Worm (Caenorhabditis elegans) whole organism, early embryonic: ENCODE results near the gene nspg-7.2.

Source experiments
- B0310.2 ChIP-seq: sonication (generic microtip); optimal IDR thresholded peaks from 2 replicates; lab custom pipeline; 2016; ENCODE audit warnings: mild to moderate bottlenecking, missing genetic modification characterization, missing compliant biosample characterization
- F13C5.2 ChIP-seq: sonication (generic microtip); optimal IDR thresholded peaks from 2 replicates; lab custom pipeline; 2017; ENCODE audit warnings: mild to moderate bottlenecking, missing genetic modification characterization, inconsistent platforms, missing compliant biosample characterization
- aly-1 ChIP-seq: sonication (generic microtip); optimal IDR thresholded peaks from 2 replicates; lab custom pipeline; 2016; ENCODE audit warnings: missing genetic modification characterization, missing compliant biosample characterization
- ama-1 ChIP-seq: fragments of 150-350 bp; optimal IDR thresholded peaks from 2 replicates; lab custom pipeline; 2014
- ceh-13 ChIP-seq: fragments of 200-800 bp; sonication (Bioruptor generic); optimal IDR thresholded peaks from 2 replicates; lab custom pipeline; 2018; ENCODE audit warnings: mild to moderate bottlenecking, missing genetic modification characterization, missing compliant biosample characterization
- ceh-36 ChIP-seq: sonication (generic microtip); optimal IDR thresholded peaks from 2 replicates; lab custom pipeline; 2016; ENCODE audit warnings: missing genetic modification characterization, inconsistent platforms, missing compliant biosample characterization
- ets-7 ChIP-seq: sonication (generic microtip); optimal IDR thresholded peaks from 2 replicates; lab custom pipeline; 2016; ENCODE audit warnings: missing genotype, missing genetic modification characterization, missing compliant biosample characterization
- flt-1 ChIP-seq: fragments of 200-800 bp; sonication (Bioruptor generic); IDR thresholded peaks from 2 replicates; pipeline ENCODE4 v1.3.6; 2022; ENCODE audit warnings: missing genetic modification characterization, missing compliant biosample characterization
- hmbx-1 ChIP-seq: sonication (generic microtip); optimal IDR thresholded peaks from 2 replicates; lab custom pipeline; 2016; ENCODE audit warnings: mild to moderate bottlenecking, missing genetic modification characterization, missing compliant biosample characterization
- hmg-4 ChIP-seq: fragments of 200-800 bp; sonication (Bioruptor generic); optimal IDR thresholded peaks from 2 replicates; lab custom pipeline; 2018; ENCODE audit warnings: mild to moderate bottlenecking, missing genetic modification characterization, missing compliant biosample characterization
- hnd-1 ChIP-seq: sonication (generic microtip); optimal IDR thresholded peaks from 2 replicates; lab custom pipeline; 2016; ENCODE audit warnings: missing genetic modification characterization, missing compliant biosample characterization
- pes-1 ChIP-seq: fragments of 200-800 bp; sonication (Bioruptor generic); IDR thresholded peaks from 2 replicates; pipeline ENCODE4 v1.3.6; 2022; ENCODE audit warnings: missing genetic modification reagents, missing genetic modification characterization, missing compliant biosample characterization
- scrt-1 ChIP-seq: fragments of 200-800 bp; sonication (Bioruptor generic); IDR thresholded peaks from 2 replicates; pipeline ENCODE4 v1.3.6; 2022; ENCODE audit warnings: missing genetic modification characterization, missing compliant biosample characterization
- sea-1 ChIP-seq: fragments of 200-800 bp; sonication (Bioruptor generic); conservative IDR thresholded peaks from 2 replicates; pipeline ENCODE4 v1.3.6; 2022; ENCODE audit warnings: missing genetic modification characterization, missing compliant biosample characterization
- tbx-11 ChIP-seq: fragments of 200-800 bp; sonication (Bioruptor generic); IDR thresholded peaks from 2 replicates; pipeline ENCODE4 v1.3.6; 2022; ENCODE audit warnings: missing genetic modification characterization, missing compliant biosample characterization
- tbx-37 ChIP-seq: fragments of 200-800 bp; sonication (Bioruptor generic); conservative IDR thresholded peaks from 2 replicates; pipeline ENCODE4 v1.3.6; 2022; ENCODE audit warnings: missing genetic modification reagents, missing genetic modification characterization, missing compliant biosample characterization
- tra-4 ChIP-seq: sonication (generic microtip); optimal IDR thresholded peaks from 2 replicates; lab custom pipeline; 2017; ENCODE audit warnings: missing genetic modification characterization, missing compliant biosample characterization

Gene nspg-7.2

DNA sequence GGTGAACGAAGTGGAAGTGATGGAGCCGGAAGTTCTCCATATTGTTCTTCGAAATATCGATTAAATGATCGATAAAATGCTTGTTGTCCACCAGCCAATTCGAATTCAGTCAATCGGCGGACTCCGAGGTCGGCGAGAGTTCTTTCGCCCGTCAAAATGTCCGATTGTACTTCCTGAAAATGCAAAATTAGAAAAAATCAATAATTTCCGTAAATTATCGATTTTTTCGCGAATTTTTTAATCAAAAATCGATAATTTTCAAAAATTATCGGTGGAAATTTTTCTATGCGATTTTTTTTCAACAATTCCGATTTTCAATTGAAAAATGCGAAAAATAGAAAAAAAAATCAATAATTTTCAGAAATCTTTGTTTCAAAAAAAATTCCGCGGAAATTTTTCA, 16.3 kb downstream of the nspg-7.2 start:
- no peak for TF ChIP-seq ceh-13 (GFP tag; lab: Kevin White, UChicago)
- TF ChIP-seq ceh-36: no peak
- TF ChIP-seq tbx-37: no peak
- no peak for TF ChIP-seq aly-1 (tag; lab: Kevin White, UChicago)
- TF ChIP-seq tra-4 (tag; lab: Kevin White, UChicago): no peak
- no peak for TF ChIP-seq hnd-1 (tag; lab: Kevin White, UChicago)
- TF ChIP-seq hmg-4: no peak
- TF ChIP-seq sea-1 (GFP tag; lab: Robert Waterston, UW): no peak
- TF ChIP-seq hmbx-1: no peak
- no peak for TF ChIP-seq B0310.2 (tag; lab: Kevin White, UChicago)
- TF ChIP-seq scrt-1 (GFP tag; lab: Robert Waterston, UW): no peak

DNA sequence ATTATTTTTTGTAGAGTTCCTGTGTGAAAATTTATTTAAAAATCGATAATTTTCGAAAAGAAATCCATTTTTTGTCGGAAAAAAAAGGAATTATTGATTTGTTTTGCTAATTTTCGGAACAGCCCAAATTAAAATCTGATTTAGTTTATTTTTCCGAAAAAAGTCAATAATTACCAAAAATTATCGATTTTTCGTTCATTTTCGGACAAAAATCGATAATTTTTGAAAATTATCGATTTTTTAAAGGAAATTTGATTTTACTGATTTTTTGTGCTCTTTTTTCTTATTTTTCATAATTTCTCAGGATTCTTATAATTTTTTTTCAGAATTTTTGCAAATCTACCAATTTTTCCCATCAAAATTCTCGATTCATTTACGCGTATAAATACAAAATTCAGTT, 16.8 kb downstream of the nspg-7.2 start:
- TF ChIP-seq ceh-36 (no peak), pes-1 (GFP tag; lab: Robert Waterston, UW) (no peak)

DNA sequence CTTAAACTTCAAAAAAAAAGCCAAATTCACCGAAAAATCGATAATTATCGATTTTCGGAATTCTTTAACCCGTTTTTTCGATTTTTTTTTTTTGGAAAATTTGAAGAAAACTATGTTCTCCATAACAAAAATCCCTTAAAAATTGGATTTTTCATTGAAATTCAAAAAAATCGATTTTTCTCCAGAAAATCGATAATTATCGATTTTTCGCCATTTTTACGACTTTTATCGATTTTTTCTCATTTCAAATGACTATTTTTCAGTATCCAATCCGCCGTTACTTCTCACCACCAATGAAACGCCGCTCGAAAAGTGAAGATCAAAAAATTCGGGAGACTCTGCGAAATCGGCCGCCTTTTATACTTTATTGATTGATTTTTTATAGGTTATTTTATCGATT, 17.3 kb downstream of the nspg-7.2 start:
- TF ChIP-seq ceh-13 (GFP tag; lab: Kevin White, UChicago) (no peak), scrt-1 (GFP tag; lab: Robert Waterston, UW) (no peak), B0310.2 (tag; lab: Kevin White, UChicago) (no peak), hnd-1 (tag; lab: Kevin White, UChicago) (no peak), aly-1 (tag; lab: Kevin White, UChicago) (no peak), hmbx-1 (no peak), sea-1 (GFP tag; lab: Robert Waterston, UW) (no peak)

DNA sequence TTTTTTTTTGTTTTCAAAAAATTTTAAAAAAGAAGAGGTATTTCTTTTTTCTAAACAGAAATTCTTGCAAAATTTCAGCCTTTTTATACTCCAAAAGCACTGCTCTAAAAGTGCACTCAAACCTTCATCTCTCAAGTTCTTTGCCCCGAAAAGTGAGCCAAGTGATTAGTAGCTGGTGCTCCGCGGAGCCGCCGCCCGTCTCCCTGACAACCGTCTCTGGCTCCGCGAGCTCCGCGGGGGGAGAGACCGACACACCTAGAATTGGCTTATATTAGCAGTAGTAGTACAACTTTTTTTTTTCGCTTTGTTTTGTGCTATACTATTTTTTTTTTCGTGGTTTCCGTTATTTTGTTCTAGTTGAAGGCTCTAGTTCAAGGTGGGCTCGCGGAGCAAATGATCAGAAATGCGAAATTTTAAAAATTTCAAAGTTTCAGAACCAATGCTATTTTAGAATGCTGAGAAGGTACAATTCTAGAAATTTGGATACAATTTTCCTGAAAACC, 25.5 kb downstream of the nspg-7.2 start, which contains the start of gene Y53G8AL.1:
TSS of gene Y53G8AL.1 (plus strand) at position 453 of the 503 bp plus-strand sequence.
- TF ChIP-seq pes-1 (GFP tag; lab: Robert Waterston, UW) (peak; percentile 38; the same call in 1 of the 2 replicates), aly-1 (tag; lab: Kevin White, UChicago) (no peak)

DNA sequence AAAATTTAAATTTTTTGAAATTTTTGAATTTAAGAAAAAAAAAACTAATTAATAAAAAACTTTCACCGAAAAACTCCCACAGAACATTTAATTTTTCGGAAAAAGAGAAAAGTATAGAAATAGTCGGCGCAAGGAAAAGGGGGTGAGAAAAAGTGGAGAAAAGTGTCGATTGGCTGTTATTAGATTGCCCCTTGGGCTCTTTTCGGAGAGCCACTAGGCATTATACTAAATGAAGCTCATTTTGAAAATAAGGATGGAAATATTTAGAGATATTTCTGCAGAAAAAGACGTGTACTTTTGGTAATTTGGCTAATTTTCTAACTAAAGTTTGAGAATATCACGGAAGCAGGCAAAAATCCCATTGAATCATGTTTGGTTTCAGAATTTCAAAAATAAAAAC, 34.1 kb downstream of the nspg-7.2 start:
- no peak for TF ChIP-seq hmbx-1
- TF ChIP-seq F13C5.2 (tag; lab: Kevin White, UChicago): no peak
- no peak for TF ChIP-seq scrt-1 (GFP tag; lab: Robert Waterston, UW)
- TF ChIP-seq B0310.2 (tag; lab: Kevin White, UChicago): no peak
- no peak for TF ChIP-seq pes-1 (GFP tag; lab: Robert Waterston, UW)
- no peak for TF ChIP-seq ceh-13 (GFP tag; lab: Kevin White, UChicago)
- TF ChIP-seq tbx-37: no peak
- no peak for TF ChIP-seq ama-1
- no peak for TF ChIP-seq hnd-1 (tag; lab: Kevin White, UChicago)
- no peak for TF ChIP-seq ceh-36
- TF ChIP-seq flt-1 (GFP tag; lab: Robert Waterston, UW): no peak
- no peak for TF ChIP-seq aly-1 (tag; lab: Kevin White, UChicago)

DNA sequence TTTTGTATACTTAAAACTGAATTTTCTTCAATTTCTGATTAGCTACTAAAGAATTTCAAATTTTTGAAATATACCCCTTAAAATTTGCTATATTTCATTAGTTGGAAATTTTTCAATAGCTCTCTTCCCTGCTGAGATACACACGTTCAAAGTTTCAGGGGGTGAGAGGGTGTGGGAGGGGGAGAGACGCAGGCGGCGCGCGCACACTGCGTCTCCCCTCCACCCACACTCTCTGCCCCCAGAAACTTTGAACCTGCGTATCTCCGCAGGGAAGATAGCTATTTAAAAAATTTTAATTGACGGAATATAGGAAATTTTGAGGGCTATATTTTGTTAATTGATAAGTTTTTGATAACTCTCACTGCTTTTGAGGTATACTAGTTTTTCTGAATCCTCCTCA, 35.5 kb downstream of the nspg-7.2 start:
- no peak for TF ChIP-seq pes-1 (GFP tag; lab: Robert Waterston, UW)
- no peak for TF ChIP-seq F13C5.2 (tag; lab: Kevin White, UChicago)
- no peak for TF ChIP-seq tbx-37
- TF ChIP-seq sea-1 (GFP tag; lab: Robert Waterston, UW): no peak
- TF ChIP-seq hnd-1 (tag; lab: Kevin White, UChicago): no peak
- no peak for TF ChIP-seq ets-7 (tag; lab: Kevin White, UChicago)
- no peak for TF ChIP-seq aly-1 (tag; lab: Kevin White, UChicago)
- TF ChIP-seq hmbx-1: no peak
- no peak for TF ChIP-seq flt-1 (GFP tag; lab: Robert Waterston, UW)
- TF ChIP-seq ceh-36: no peak
- TF ChIP-seq scrt-1 (GFP tag; lab: Robert Waterston, UW): no peak
- no peak for TF ChIP-seq ama-1
- no peak for TF ChIP-seq ceh-13 (GFP tag; lab: Kevin White, UChicago)
- no peak for TF ChIP-seq tra-4 (tag; lab: Kevin White, UChicago)

DNA sequence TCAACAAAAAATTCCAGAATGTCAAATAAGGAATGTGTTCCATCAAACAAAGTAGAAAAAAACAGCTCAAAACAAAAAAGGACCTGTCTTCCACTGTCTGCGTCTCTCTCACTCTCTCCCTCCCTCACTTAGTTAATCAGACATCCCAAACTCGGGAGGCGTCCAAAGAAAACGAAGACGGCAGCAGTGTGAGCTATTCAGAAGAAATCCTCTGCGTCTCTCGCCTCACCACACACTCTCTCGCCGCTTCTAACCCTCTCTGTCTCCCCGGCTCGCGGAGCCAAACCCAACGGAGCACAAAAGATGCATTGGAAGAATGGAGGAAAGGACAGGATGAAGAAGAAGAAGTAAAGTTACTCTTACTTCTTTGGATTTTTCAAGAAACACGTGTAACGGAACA, 37.9 kb downstream of the nspg-7.2 start:
- TF ChIP-seq aly-1 (tag; lab: Kevin White, UChicago) (no peak), hmg-4 (peak; percentile 35)

DNA sequence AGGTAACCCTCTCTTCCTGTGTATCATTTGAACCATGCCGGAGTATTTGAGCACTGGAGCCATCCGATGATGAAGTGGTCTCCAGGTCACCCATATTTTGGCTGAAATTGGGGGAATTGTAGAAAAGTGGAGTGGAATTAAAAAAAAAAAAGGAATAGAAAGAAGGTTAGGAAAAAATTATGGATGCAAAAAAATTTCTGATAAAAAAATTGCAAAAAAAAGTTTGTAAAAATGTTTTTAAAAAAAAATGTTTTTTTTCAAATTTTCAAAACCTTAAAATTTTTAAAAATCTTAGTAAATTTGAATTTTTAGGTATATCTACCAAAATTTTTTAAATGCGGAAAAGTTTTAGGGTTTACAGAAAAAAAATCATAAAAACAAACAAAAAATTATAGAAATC, 39.2 kb downstream of the nspg-7.2 start, which contains the start of gene frm-8:
TSS of gene frm-8 (minus strand) at position 101 of the 400 bp plus-strand sequence.
- TF ChIP-seq ets-7 (tag; lab: Kevin White, UChicago): no peak
- TF ChIP-seq aly-1 (tag; lab: Kevin White, UChicago): no peak
- TF ChIP-seq hmbx-1: no peak
- no peak for TF ChIP-seq pes-1 (GFP tag; lab: Robert Waterston, UW)
- no peak for TF ChIP-seq ceh-36
- TF ChIP-seq ama-1: no peak
- no peak for TF ChIP-seq ceh-13 (GFP tag; lab: Kevin White, UChicago)
- no peak for TF ChIP-seq hnd-1 (tag; lab: Kevin White, UChicago)
- TF ChIP-seq scrt-1 (GFP tag; lab: Robert Waterston, UW): no peak
- no peak for TF ChIP-seq B0310.2 (tag; lab: Kevin White, UChicago)
- no peak for TF ChIP-seq tbx-37
- TF ChIP-seq tbx-11 (GFP tag; lab: Robert Waterston, UW): no peak
- TF ChIP-seq F13C5.2 (tag; lab: Kevin White, UChicago): no peak
